Worm (Caenorhabditis elegans) whole organism, L1 larva: ENCODE results near the gene T09F5.1.

ENCODE experiments used
- ama-1 ChIP-seq: fragments of 150-350 bp; optimal IDR thresholded peaks from 2 replicates; lab custom pipeline; 2014
- blmp-1 ChIP-seq: fragments of 150-350 bp; optimal IDR thresholded peaks from 2 replicates; lab custom pipeline; 2014; ENCODE audit warnings: missing biosample characterization, missing genetic modification characterization
- elt-2 ChIP-seq: sonication (generic microtip); optimal IDR thresholded peaks from 2 replicates; lab custom pipeline; 2016; ENCODE audit warnings: missing genetic modification characterization, mild to moderate bottlenecking, inconsistent platforms, missing compliant biosample characterization, missing genetic modification reagents
- isw-1 ChIP-seq: fragments of 200-800 bp; sonication (Bioruptor generic); IDR thresholded peaks from 2 replicates; pipeline ENCODE4 v1.3.6; 2022; ENCODE audit warnings: missing genetic modification characterization, missing compliant biosample characterization
- lin-13 ChIP-seq: fragments of 150-350 bp; optimal IDR thresholded peaks from 2 replicates; lab custom pipeline; 2014; ENCODE audit warnings: missing biosample characterization, missing genetic modification reagents, missing genetic modification characterization
- lin-35 ChIP-seq, 2 experiments: fragments of 150-350 bp; optimal IDR thresholded peaks; 2 replicates each; lab custom pipeline; 2014; ENCODE audit warnings: missing biosample characterization in 2 of 2, missing genetic modification characterization in 2 of 2, missing genetic modification reagents in 2 of 2
- nhr-28 ChIP-seq: fragments of 150-350 bp; optimal IDR thresholded peaks from 2 replicates; lab custom pipeline; 2014; ENCODE audit warnings: missing biosample characterization, missing genetic modification characterization
- unc-86 ChIP-seq: sonication (generic microtip); optimal IDR thresholded peaks from 2 replicates; lab custom pipeline; 2016; ENCODE audit warnings: missing genetic modification characterization, missing compliant biosample characterization

ce11 chrV:15147776-15148175 is 1.1 kb upstream of the T09F5.1 start, which contains the start of gene T09F5.20:
- no peak for TF ChIP-seq lin-13
- no peak for TF ChIP-seq isw-1 (GFP tag; lab: Robert Waterston, UW)
- no peak for TF ChIP-seq nhr-28 (tag; lab: Kevin White, UChicago)
- no peak for TF ChIP-seq blmp-1
- no peak for TF ChIP-seq ama-1 (lab: Kevin White, UChicago)
- no peak for TF ChIP-seq elt-2 (tag; lab: Kevin White, UChicago)
- no peak for TF ChIP-seq lin-35 (GFP tag; optimal IDR thresholded peaks at IDR 0.05; lab: Kevin White, UChicago)
- no peak for TF ChIP-seq unc-86 (tag; lab: Kevin White, UChicago)
